Fruit fly (Drosophila melanogaster) whole organism, prepupa: Measurements from ENCODE around the gene CG4629.
A peak's percentile ranks its signal among the peaks of the same experiment; 100 is the strongest.

ENCODE experiments used
- Blimp-1 ChIP-seq: fragments of 200-800 bp; sonication (Bioruptor generic); optimal IDR thresholded peaks from 3 replicates; lab custom pipeline; 2017; ENCODE audit warnings: missing biosample characterization, missing genetic modification characterization, mild to moderate bottlenecking, moderate library complexity, missing genetic modification reagents
- CG11294 ChIP-seq: fragments of 200-800 bp; sonication (Bioruptor generic); IDR thresholded peaks from 2 replicates; pipeline ENCODE4 v1.3.6; 2022; ENCODE audit warnings: missing biosample characterization, missing genetic modification characterization
- CG11762 ChIP-seq: fragments of 200-800 bp; sonication (Bioruptor generic); optimal IDR thresholded peaks from 3 replicates; lab custom pipeline; 2016; ENCODE audit warnings: missing biosample characterization, missing genetic modification characterization; ENCODE audit not compliant: insufficient read depth
- CG15336 ChIP-seq: fragments of 200-800 bp; sonication (Bioruptor generic); IDR thresholded peaks from 2 replicates; pipeline ENCODE4 v1.3.6; 2022; ENCODE audit warnings: missing biosample characterization, missing genetic modification characterization
- CG16779 ChIP-seq: fragments of 200-800 bp; sonication (Bioruptor generic); optimal IDR thresholded peaks from 3 replicates; lab custom pipeline; 2017; ENCODE audit warnings: missing biosample characterization, mild to moderate bottlenecking, missing genetic modification characterization
- CG3032 ChIP-seq: fragments of 200-800 bp; optimal IDR thresholded peaks from 2 replicates; lab custom pipeline; 2019; ENCODE audit warnings: missing biosample characterization, mild to moderate bottlenecking, missing genetic modification characterization, moderate library complexity
- CG31627 ChIP-seq: fragments of 200-800 bp; sonication (Bioruptor generic); optimal IDR thresholded peaks from 3 replicates; lab custom pipeline; 2016; ENCODE audit warnings: missing biosample characterization, missing genetic modification characterization
- CG34406 ChIP-seq: fragments of 200-800 bp; sonication (Bioruptor generic); optimal IDR thresholded peaks from 3 replicates; lab custom pipeline; 2016; ENCODE audit warnings: missing biosample characterization, missing genetic modification characterization
- CG3919 ChIP-seq: fragments of 200-800 bp; sonication (Bioruptor generic); optimal IDR thresholded peaks from 3 replicates; lab custom pipeline; 2016; ENCODE audit warnings: missing biosample characterization, missing genetic modification characterization
- CG4318 ChIP-seq: fragments of 200-800 bp; sonication (Bioruptor generic); optimal IDR thresholded peaks from 3 replicates; lab custom pipeline; 2017; ENCODE audit warnings: missing biosample characterization, mild to moderate bottlenecking, missing genetic modification characterization
- CG6163 ChIP-seq: fragments of 200-800 bp; sonication (Bioruptor generic); IDR thresholded peaks from 3 replicates; pipeline ENCODE4 v1.3.6; 2022; ENCODE audit warnings: missing biosample characterization, missing genetic modification characterization
- CG6276 ChIP-seq: fragments of 200-800 bp; sonication (Bioruptor generic); optimal IDR thresholded peaks from 2 replicates; lab custom pipeline; 2017; ENCODE audit warnings: missing biosample characterization, mild to moderate bottlenecking, missing genetic modification characterization
- CG6792 ChIP-seq: fragments of 200-800 bp; sonication (Bioruptor generic); optimal IDR thresholded peaks from 3 replicates; lab custom pipeline; 2016; ENCODE audit warnings: missing biosample characterization, missing genetic modification characterization
- CG6854 ChIP-seq: fragments of 200-800 bp; sonication (Bioruptor generic); optimal IDR thresholded peaks from 2 replicates; lab custom pipeline; 2017; ENCODE audit warnings: missing biosample characterization, mild to moderate bottlenecking, missing genetic modification characterization
- CG9139 ChIP-seq: fragments of 200-800 bp; sonication (Bioruptor generic); optimal IDR thresholded peaks from 3 replicates; lab custom pipeline; 2017; ENCODE audit warnings: missing biosample characterization, mild to moderate bottlenecking, missing genetic modification characterization
- Eip75B ChIP-seq: fragments of 200-800 bp; sonication (Bioruptor generic); optimal IDR thresholded peaks from 3 replicates; lab custom pipeline; 2016; ENCODE audit warnings: missing biosample characterization, missing genetic modification characterization
- Eip78C ChIP-seq: fragments of 200-800 bp; sonication (Bioruptor generic); peaks from one replicate; lab custom pipeline; 2016; ENCODE audit warnings: missing biosample characterization, missing genetic modification characterization
- Eip93F ChIP-seq: fragments of 200-800 bp; sonication (Bioruptor generic); optimal IDR thresholded peaks from 2 replicates; lab custom pipeline; 2016; ENCODE audit warnings: missing biosample characterization, mild to moderate bottlenecking, missing genetic modification characterization
- Ets21C ChIP-seq: fragments of 200-800 bp; sonication (Bioruptor generic); optimal IDR thresholded peaks from 3 replicates; lab custom pipeline; 2016; ENCODE audit warnings: missing biosample characterization, missing genetic modification characterization
- Ets96B ChIP-seq: fragments of 200-800 bp; optimal IDR thresholded peaks from 2 replicates; lab custom pipeline; 2019; ENCODE audit warnings: missing biosample characterization, mild to moderate bottlenecking, missing genetic modification characterization, moderate library complexity
- Gug ChIP-seq: fragments of 200-800 bp; sonication (Bioruptor generic); IDR thresholded peaks from 2 replicates; pipeline ENCODE4 v1.3.6; 2022; ENCODE audit warnings: missing biosample characterization, missing genetic modification characterization
- Hr38 ChIP-seq: sonication (Bioruptor generic); optimal IDR thresholded peaks from 2 replicates; lab custom pipeline; 2016; ENCODE audit warnings: missing biosample characterization, missing genetic modification characterization
- Met ChIP-seq: fragments of 200-800 bp; sonication (Bioruptor generic); optimal IDR thresholded peaks from 3 replicates; lab custom pipeline; 2016; ENCODE audit warnings: missing biosample characterization, missing genetic modification characterization
- OdsH ChIP-seq: fragments of 200-800 bp; sonication (Bioruptor generic); optimal IDR thresholded peaks from 3 replicates; lab custom pipeline; 2016; ENCODE audit warnings: missing biosample characterization, missing genetic modification characterization
- Smox ChIP-seq: fragments of 200-800 bp; sonication (Bioruptor generic); optimal IDR thresholded peaks from 3 replicates; lab custom pipeline; 2016; ENCODE audit warnings: missing biosample characterization, missing genetic modification characterization
- Sox102F ChIP-seq: fragments of 200-800 bp; sonication (Bioruptor generic); optimal IDR thresholded peaks from 2 replicates; lab custom pipeline; 2016; ENCODE audit warnings: missing biosample characterization, mild to moderate bottlenecking, missing genetic modification characterization
- Sox15 ChIP-seq: fragments of 200-800 bp; sonication (Bioruptor generic); optimal IDR thresholded peaks from 3 replicates; lab custom pipeline; 2016; ENCODE audit warnings: missing biosample characterization, missing genetic modification characterization
- achi ChIP-seq: fragments of 200-800 bp; sonication (Bioruptor generic); optimal IDR thresholded peaks from 3 replicates; lab custom pipeline; 2016; ENCODE audit warnings: missing biosample characterization, missing genetic modification characterization
- dac ChIP-seq: fragments of 200-800 bp; sonication (Bioruptor generic); optimal IDR thresholded peaks from 2 replicates; lab custom pipeline; 2017; ENCODE audit warnings: missing biosample characterization, mild to moderate bottlenecking, missing genetic modification characterization
- dsx ChIP-seq: fragments of 200-800 bp; optimal IDR thresholded peaks from 3 replicates; lab custom pipeline; 2019; ENCODE audit warnings: missing biosample characterization, mild to moderate bottlenecking, missing genetic modification characterization, moderate library complexity; ENCODE audit not compliant: poor library complexity, severe bottlenecking
- esn ChIP-seq: fragments of 200-800 bp; sonication (Bioruptor generic); optimal IDR thresholded peaks from 2 replicates; lab custom pipeline; 2016; ENCODE audit warnings: missing biosample characterization, mild to moderate bottlenecking, missing genetic modification characterization, moderate library complexity
- fd59A ChIP-seq: fragments of 200-800 bp; sonication (Bioruptor generic); optimal IDR thresholded peaks from 2 replicates; lab custom pipeline; 2017; ENCODE audit warnings: missing biosample characterization, mild to moderate bottlenecking, missing genetic modification characterization, missing genetic modification reagents
- fd85E ChIP-seq: fragments of 200-800 bp; sonication (Bioruptor generic); optimal IDR thresholded peaks from 3 replicates; lab custom pipeline; 2016; ENCODE audit warnings: missing biosample characterization, missing genetic modification characterization
- fkh ChIP-seq: fragments of 200-800 bp; sonication (Bioruptor generic); optimal IDR thresholded peaks from 3 replicates; lab custom pipeline; 2017; ENCODE audit warnings: missing biosample characterization, mild to moderate bottlenecking, missing genetic modification characterization, moderate library complexity
- net ChIP-seq: fragments of 200-800 bp; sonication (Bioruptor generic); optimal IDR thresholded peaks from 3 replicates; lab custom pipeline; 2016; ENCODE audit warnings: missing biosample characterization, missing genetic modification characterization
- ss ChIP-seq, 2 experiments: fragments of 200-800 bp; sonication (Bioruptor generic); optimal IDR thresholded peaks; 2 replicates in 1 of 2; 3 replicates in 1 of 2; lab custom pipeline; 2017 to 2018; ENCODE audit warnings: mild to moderate bottlenecking in 2 of 2, missing biosample characterization in 2 of 2, missing genetic modification characterization in 2 of 2, moderate library complexity in 1 of 2
- svp ChIP-seq: fragments of 200-800 bp; sonication (Bioruptor generic); peaks from one replicate; lab custom pipeline; 2016; ENCODE audit warnings: missing biosample characterization, missing genetic modification characterization
- topi ChIP-seq: fragments of 200-800 bp; sonication (Bioruptor generic); optimal IDR thresholded peaks from 3 replicates; lab custom pipeline; 2016; ENCODE audit warnings: missing biosample characterization, missing genetic modification characterization
- vri ChIP-seq: fragments of 200-800 bp; sonication (Bioruptor generic); optimal IDR thresholded peaks from 3 replicates; lab custom pipeline; 2016; ENCODE audit warnings: missing biosample characterization, mild to moderate bottlenecking, missing genetic modification characterization

CG4629 gene

DNA sequence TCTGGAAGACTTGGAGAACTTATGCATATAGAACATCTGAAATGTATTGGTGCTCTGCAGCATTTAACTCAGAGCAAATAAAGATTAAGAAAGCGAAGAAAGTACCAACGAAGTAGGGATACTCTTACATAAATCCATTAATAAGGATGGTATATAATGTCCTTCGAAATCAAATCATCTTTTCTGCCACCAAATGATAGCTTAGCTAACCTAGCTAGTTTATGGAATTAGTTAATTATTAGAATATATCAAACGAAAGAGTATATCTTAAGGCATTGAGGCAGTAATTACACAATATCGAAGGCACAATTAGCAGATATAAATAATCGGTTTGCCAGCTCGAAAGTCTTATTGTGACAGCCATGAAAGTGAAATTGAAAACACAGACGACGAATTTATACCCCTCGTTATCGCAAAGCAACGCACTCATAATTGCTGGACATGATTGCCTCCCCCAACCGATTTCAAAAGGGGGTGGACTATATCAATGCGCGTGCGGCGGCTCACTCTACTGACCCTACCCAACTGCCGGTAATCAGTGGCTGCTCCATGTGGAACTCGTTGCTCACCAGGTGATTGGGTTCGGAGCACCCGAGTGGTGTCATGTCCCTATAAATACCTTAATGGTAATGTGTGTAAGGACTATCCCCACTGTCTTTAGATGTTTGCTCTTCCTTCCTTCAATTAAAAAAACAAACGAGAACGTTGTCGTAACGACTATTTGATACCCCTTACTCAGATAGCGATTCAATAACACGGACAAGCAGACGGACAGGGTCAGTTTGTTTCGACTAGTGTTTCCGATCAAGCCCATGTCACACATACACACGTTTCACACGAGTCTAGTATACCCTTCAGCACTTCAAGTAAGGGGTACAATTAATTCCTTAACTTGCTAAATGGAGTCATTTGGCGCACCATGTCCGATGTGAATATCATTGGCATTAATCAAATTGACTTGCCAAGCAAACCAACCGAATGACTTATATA lies 42.4 kb upstream of the CG4629 start (continued):
- TF ChIP-seq Blimp-1 (peak; percentile 84), vri (GFP tag; lab: Kevin White, UChicago) (peak; percentile 99), Eip78C (GFP tag; lab: Kevin White, UChicago) (peak; percentile 93), CG34406 (GFP tag; lab: Kevin White, UChicago) (peak; percentile 74), Sox15 (peak; percentile 49), Ets21C (peak; percentile 89), svp (GFP tag; lab: Kevin White, UChicago) (peak; percentile 95), CG3919 (peak; percentile 78), CG6792 (peak; percentile 74), CG4318 (GFP tag; lab: Kevin White, UChicago) (no peak), CG15336 (GFP tag; lab: Robert Waterston, UW) (peak; percentile 61), esn (GFP tag; lab: Kevin White, UChicago) (peak; percentile 94), dac (GFP tag; lab: Kevin White, UChicago) (no peak), CG11762 (GFP tag; lab: Kevin White, UChicago) (peak; percentile 49), fkh (GFP tag; lab: Kevin White, UChicago) (no peak), Ets96B (tag; lab: Kevin White, UChicago) (peak; percentile 68), Eip93F (peak; percentile 93), achi (GFP tag; lab: Kevin White, UChicago) (peak; percentile 74), fd59A (GFP tag; lab: Kevin White, UChicago) (peak; percentile 45), Gug (GFP tag; lab: Robert Waterston, UW) (no peak), topi (GFP tag; lab: Kevin White, UChicago) (peak; percentile 91), CG31627 (GFP tag; lab: Kevin White, UChicago) (peak; percentile 93), fd85E (GFP tag; lab: Kevin White, UChicago) (no peak), OdsH (GFP tag; lab: Kevin White, UChicago) (peak; percentile 82), Hr38 (GFP tag; lab: Kevin White, UChicago) (no peak), CG3032 (tag; lab: Kevin White, UChicago) (peak; percentile 69), CG6854 (peak; percentile 53), ss (GFP tag; optimal IDR thresholded peaks at IDR 0.05; lab: Kevin White, UChicago) (no peak), Smox (GFP tag; lab: Kevin White, UChicago) (peak; percentile 89), dsx (GFP tag; lab: Kevin White, UChicago) (peak; percentile 70), CG11294 (GFP tag; lab: Robert Waterston, UW) (peak; percentile 32; the same call in 1 of the 2 replicates)

dm6 chr2L:1143286-1143685 lies 41.0 kb upstream of the CG4629 start:
- TF ChIP-seq CG4318 (GFP tag; lab: Kevin White, UChicago) (no peak), CG6163 (GFP tag; lab: Robert Waterston, UW) (no peak), Sox15 (no peak)

- TF ChIP-seq Eip78C (GFP tag; lab: Kevin White, UChicago) (peak; percentile 62), CG6854 (peak; percentile 58), svp (GFP tag; lab: Kevin White, UChicago) (peak; percentile 68), CG6276 (peak; percentile 89), Met (GFP tag; lab: Kevin White, UChicago) (peak; percentile 28), ss (GFP tag; optimal IDR thresholded peaks at IDR 0.05; lab: Kevin White, UChicago) (peak; percentile 2 to 52), Smox (GFP tag; lab: Kevin White, UChicago) (no peak), CG16779 (no peak), CG9139 (GFP tag; lab: Kevin White, UChicago) (no peak), Eip75B (GFP tag; lab: Kevin White, UChicago) (peak; percentile 54), fd85E (GFP tag; lab: Kevin White, UChicago) (peak; percentile 34), CG6163 (GFP tag; lab: Robert Waterston, UW) (peak; percentile 23; the same call in 1 of the 3 replicates), fkh (GFP tag; lab: Kevin White, UChicago) (no peak), Sox102F (GFP tag; lab: Kevin White, UChicago) (no peak), esn (GFP tag; lab: Kevin White, UChicago) (peak; percentile 39), CG15336 (GFP tag; lab: Robert Waterston, UW) (0 out of 2 replicates have a peak, but pooled peaks have one; percentile 17), Eip93F (no peak), net (GFP tag; lab: Kevin White, UChicago) (peak; percentile 19), CG3919 (peak; percentile 19), vri (GFP tag; lab: Kevin White, UChicago) (peak; percentile 48)
Observed at dm6 chr2L:1142730-1143281, 40.5 kb upstream of the CG4629 start, which contains the start of gene MFS3. Gene MFS3, plus strand, starts transcription at chr2L:1143201.
